Fruit fly (Drosophila melanogaster) whole organism, embryonic: ENCODE results near the gene FoxL1.

Experiments
- CG7745 ChIP-seq: fragments of 200-800 bp; sonication (Bioruptor generic); optimal IDR thresholded peaks from 2 replicates; lab custom pipeline; 2018; ENCODE audit warnings: missing biosample characterization, mild to moderate bottlenecking, missing genetic modification characterization, moderate library complexity
- CG7786 ChIP-seq: fragments of 200-800 bp; sonication (Bioruptor generic); optimal IDR thresholded peaks from 2 replicates; lab custom pipeline; 2016; ENCODE audit warnings: missing biosample characterization, missing genetic modification characterization
- Sry-β ChIP-seq: fragments of 200-800 bp; sonication (Bioruptor generic); optimal IDR thresholded peaks from 2 replicates; lab custom pipeline; 2018; ENCODE audit warnings: missing biosample characterization, mild to moderate bottlenecking, missing genetic modification characterization, moderate library complexity
- sd ChIP-seq: fragments of 200-800 bp; sonication (Bioruptor generic); optimal IDR thresholded peaks from 3 replicates; lab custom pipeline; 2018; ENCODE audit warnings: missing biosample characterization, mild to moderate bottlenecking, missing genetic modification characterization, moderate library complexity

DNA sequence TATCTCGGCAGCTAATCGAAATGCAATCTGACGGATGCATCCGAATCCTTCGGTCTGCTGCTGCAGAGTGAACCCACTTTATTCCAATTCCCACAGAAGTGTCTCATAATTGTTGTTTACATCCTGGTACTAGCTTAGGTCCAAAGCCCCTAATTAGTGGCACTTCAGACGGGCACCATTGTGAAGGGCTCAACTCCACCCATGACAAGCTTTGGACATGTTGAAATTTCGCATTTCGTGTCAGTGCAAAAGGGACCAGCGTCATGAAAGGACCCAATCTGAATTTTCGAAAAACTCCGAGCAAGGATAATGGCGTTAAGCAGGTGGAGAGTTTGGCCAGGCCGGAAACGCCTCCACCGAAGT, 7.8 kb downstream of the FoxL1 start, which contains the start of gene Gr64a:
- TF ChIP-seq CG7745 (tag; lab: Kevin White, UChicago): no peak
- no peak for TF ChIP-seq sd (tag; lab: Kevin White, UChicago)
- no peak for TF ChIP-seq Sry-β (GFP tag; lab: Kevin White, UChicago)
- TF ChIP-seq CG7786 (GFP tag; lab: Kevin White, UChicago): no peak
